Worm (Caenorhabditis elegans): ENCODE measurements around the gene skr-16.

- no peak for TF ChIP-seq dao-5 (tag; optimal IDR thresholded peaks at IDR 0.05)
- no peak for TF ChIP-seq W03F9.2 (tag; optimal IDR thresholded peaks at IDR 0.05)
- no peak for TF ChIP-seq him-1 (tag; optimal IDR thresholded peaks at IDR 0.05)
Measured at ce11 chrIV:7167983-7168760, at the start of gene skr-16.
